Fruit fly (Drosophila melanogaster) whole organism, embryonic: ENCODE data around the gene CG9682.

Experiments
- CG10959 ChIP-seq: fragments of 200-800 bp; sonication (Bioruptor generic); IDR thresholded peaks from 2 replicates; pipeline ENCODE4 v1.3.6; 2022; ENCODE audit warnings: missing biosample characterization, missing genetic modification characterization
- CG10979 ChIP-seq: fragments of 200-800 bp; sonication (Bioruptor generic); optimal IDR thresholded peaks from 2 replicates; lab custom pipeline; 2018; ENCODE audit warnings: missing biosample characterization, mild to moderate bottlenecking, missing genetic modification characterization, moderate library complexity
- CG11456 ChIP-seq: fragments of 200-800 bp; sonication (Bioruptor generic); IDR thresholded peaks from 3 replicates; pipeline ENCODE4 v1.3.6; 2022; ENCODE audit warnings: missing biosample characterization, missing genetic modification characterization
- CG15269 ChIP-seq: fragments of 200-800 bp; sonication (Bioruptor generic); optimal IDR thresholded peaks from 2 replicates; lab custom pipeline; 2018; ENCODE audit warnings: missing biosample characterization, mild to moderate bottlenecking, missing genetic modification characterization, moderate library complexity
- CG17385 ChIP-seq: fragments of 200-800 bp; sonication (Bioruptor generic); optimal IDR thresholded peaks from 3 replicates; lab custom pipeline; 2018; ENCODE audit warnings: missing biosample characterization, mild to moderate bottlenecking, missing genetic modification characterization
- CG17568 ChIP-seq: fragments of 200-800 bp; sonication (Bioruptor generic); optimal IDR thresholded peaks from 2 replicates; lab custom pipeline; 2018; ENCODE audit warnings: missing biosample characterization, mild to moderate bottlenecking, missing genetic modification characterization, moderate library complexity
- CG18599 ChIP-seq: fragments of 200-800 bp; sonication (Bioruptor generic); optimal IDR thresholded peaks from 3 replicates; lab custom pipeline; 2017; ENCODE audit warnings: missing biosample characterization, missing genetic modification characterization, mild to moderate bottlenecking, moderate library complexity, missing genetic modification reagents
- CG2116 ChIP-seq: fragments of 200-800 bp; sonication (Bioruptor generic); optimal IDR thresholded peaks from 3 replicates; lab custom pipeline; 2018; ENCODE audit warnings: missing biosample characterization, mild to moderate bottlenecking, missing genetic modification characterization
- CG2120 ChIP-seq: fragments of 200-800 bp; sonication (Bioruptor generic); optimal IDR thresholded peaks from 3 replicates; lab custom pipeline; 2016; ENCODE audit warnings: missing biosample characterization, missing genetic modification characterization
- CG2712 ChIP-seq: fragments of 200-800 bp; optimal IDR thresholded peaks from 3 replicates; lab custom pipeline; 2019; ENCODE audit warnings: missing biosample characterization, mild to moderate bottlenecking, missing genetic modification characterization, moderate library complexity
- CG30431 ChIP-seq: fragments of 200-800 bp; sonication (Bioruptor generic); optimal IDR thresholded peaks from 2 replicates; lab custom pipeline; 2017; ENCODE audit warnings: missing biosample characterization, missing genetic modification characterization
- CG31441 ChIP-seq: fragments of 200-800 bp; sonication (Bioruptor generic); IDR thresholded peaks from 2 replicates; pipeline ENCODE4 v1.3.6; 2022; ENCODE audit warnings: missing biosample characterization, missing genetic modification characterization
- CG3838 ChIP-seq: fragments of 200-800 bp; sonication (Bioruptor generic); optimal IDR thresholded peaks from 3 replicates; lab custom pipeline; 2016; ENCODE audit warnings: missing biosample characterization, missing genetic modification characterization
- CG5953 ChIP-seq: fragments of 200-800 bp; sonication (Bioruptor generic); IDR thresholded peaks from 2 replicates; pipeline ENCODE4 v1.3.6; 2022; ENCODE audit warnings: missing biosample characterization, missing genetic modification characterization
- CG7839 ChIP-seq: fragments of 200-800 bp; sonication (Bioruptor generic); optimal IDR thresholded peaks from 3 replicates; lab custom pipeline; 2018; ENCODE audit warnings: missing biosample characterization, mild to moderate bottlenecking, missing genetic modification characterization, moderate library complexity
- CG8388 ChIP-seq: fragments of 200-800 bp; sonication (Bioruptor generic); optimal IDR thresholded peaks from 2 replicates; lab custom pipeline; 2019; ENCODE audit warnings: missing biosample characterization, mild to moderate bottlenecking, missing genetic modification characterization, moderate library complexity
- CG9215 ChIP-seq: fragments of 200-800 bp; sonication (Bioruptor generic); IDR thresholded peaks from 2 replicates; pipeline ENCODE4 v1.3.6; 2022; ENCODE audit warnings: missing biosample characterization, missing genetic modification characterization
- CkIIα-i1 ChIP-seq: fragments of 200-800 bp; sonication (Bioruptor generic); IDR thresholded peaks from 2 replicates; pipeline ENCODE4 v1.3.6; 2022; ENCODE audit warnings: missing biosample characterization, missing genetic modification characterization
- ERR ChIP-seq: fragments of 200-800 bp; sonication (Bioruptor generic); optimal IDR thresholded peaks from 2 replicates; lab custom pipeline; 2016; ENCODE audit warnings: missing biosample characterization, missing genetic modification characterization
- Hey ChIP-seq: fragments of 200-800 bp; sonication (Bioruptor generic); optimal IDR thresholded peaks from 3 replicates; lab custom pipeline; 2018; ENCODE audit warnings: missing biosample characterization, mild to moderate bottlenecking, missing genetic modification characterization
- Hsf ChIP-seq: fragments of 200-800 bp; sonication (Bioruptor generic); optimal IDR thresholded peaks from 3 replicates; lab custom pipeline; 2016; ENCODE audit warnings: missing biosample characterization, missing genetic modification characterization
- MBD-R2 ChIP-seq: fragments of 200-800 bp; sonication (Bioruptor generic); IDR thresholded peaks from 2 replicates; pipeline ENCODE4 v1.3.6; 2022; ENCODE audit warnings: missing biosample characterization, missing genetic modification characterization
- NFAT ChIP-seq: fragments of 200-800 bp; sonication (Bioruptor generic); IDR thresholded peaks from 2 replicates; pipeline ENCODE4 v1.3.6; 2022; ENCODE audit warnings: missing biosample characterization, missing genetic modification characterization
- Oli ChIP-seq: fragments of 200-800 bp; sonication (Bioruptor generic); optimal IDR thresholded peaks from 2 replicates; lab custom pipeline; 2018; ENCODE audit warnings: missing biosample characterization, mild to moderate bottlenecking, missing genetic modification characterization, moderate library complexity
- PHDP ChIP-seq: fragments of 200-800 bp; sonication (Bioruptor generic); optimal IDR thresholded peaks from 3 replicates; lab custom pipeline; 2018; ENCODE audit warnings: missing biosample characterization, mild to moderate bottlenecking, missing genetic modification characterization, moderate library complexity
- Ptx1 ChIP-seq: fragments of 200-800 bp; sonication (Bioruptor generic); IDR thresholded peaks from 2 replicates; pipeline ENCODE4 v1.3.6; 2022; ENCODE audit warnings: missing biosample characterization, missing genetic modification characterization
- Ravus ChIP-seq: fragments of 200-800 bp; sonication (Bioruptor generic); IDR thresholded peaks from 2 replicates; pipeline ENCODE4 v1.3.6; 2022; ENCODE audit warnings: missing biosample characterization, missing genetic modification characterization
- Sry-β ChIP-seq: fragments of 200-800 bp; sonication (Bioruptor generic); optimal IDR thresholded peaks from 2 replicates; lab custom pipeline; 2018; ENCODE audit warnings: missing biosample characterization, mild to moderate bottlenecking, missing genetic modification characterization, moderate library complexity
- abd-A ChIP-seq: fragments of 200-800 bp; sonication (Bioruptor generic); optimal IDR thresholded peaks from 3 replicates; lab custom pipeline; 2019; ENCODE audit warnings: missing biosample characterization, mild to moderate bottlenecking, missing genetic modification characterization, moderate library complexity
- bbx ChIP-seq: fragments of 200-800 bp; sonication (Bioruptor generic); IDR thresholded peaks from 2 replicates; pipeline ENCODE4 v1.3.6; 2022; ENCODE audit warnings: missing biosample characterization, missing genetic modification characterization; ENCODE audit not compliant: partially characterized antibody
- bcd ChIP-seq: fragments of 200-800 bp; sonication (Bioruptor generic); optimal IDR thresholded peaks from 2 replicates; lab custom pipeline; 2017; ENCODE audit warnings: missing biosample characterization, mild to moderate bottlenecking, missing genetic modification characterization
- bsh ChIP-seq, 2 experiments: fragments of 200-800 bp; sonication (Bioruptor generic); optimal IDR thresholded peaks; 2 replicates each; lab custom pipeline; 2017 to 2018; ENCODE audit warnings: mild to moderate bottlenecking in 2 of 2, missing biosample characterization in 2 of 2, missing genetic modification characterization in 2 of 2, moderate library complexity in 1 of 2
- ci ChIP-seq: fragments of 200-800 bp; sonication (Bioruptor generic); IDR thresholded peaks from 3 replicates; pipeline ENCODE4 v1.3.6; 2022; ENCODE audit warnings: missing biosample characterization, missing genetic modification characterization
- dati ChIP-seq: fragments of 200-800 bp; sonication (Bioruptor generic); IDR thresholded peaks from 2 replicates; pipeline ENCODE4 v1.3.6; 2022; ENCODE audit warnings: missing biosample characterization, missing genetic modification characterization
- dmrt11E ChIP-seq: fragments of 200-800 bp; sonication (Bioruptor generic); optimal IDR thresholded peaks from 3 replicates; lab custom pipeline; 2018; ENCODE audit warnings: missing biosample characterization, mild to moderate bottlenecking, missing genetic modification characterization, moderate library complexity
- dysf ChIP-seq: fragments of 200-800 bp; sonication (Bioruptor generic); IDR thresholded peaks from 3 replicates; pipeline ENCODE4 v1.3.6; 2022; ENCODE audit warnings: missing biosample characterization, missing genetic modification characterization
- en ChIP-seq: fragments of 200-800 bp; sonication (Bioruptor generic); optimal IDR thresholded peaks from 2 replicates; lab custom pipeline; 2016; ENCODE audit warnings: missing biosample characterization, missing genetic modification characterization
- esg ChIP-seq: fragments of 200-800 bp; sonication (Bioruptor generic); conservative IDR thresholded peaks from 2 replicates; pipeline ENCODE4 v1.3.6; 2022; ENCODE audit warnings: missing biosample characterization, missing genetic modification characterization
- eve ChIP-seq, 2 experiments: fragments of >200 bp; optimal IDR thresholded peaks; 2 replicates each; lab custom pipeline; 2017; ENCODE audit warnings: missing biosample characterization in 2 of 2, missing genetic modification characterization in 2 of 2
- grn ChIP-seq: fragments of 200-800 bp; sonication (Bioruptor generic); optimal IDR thresholded peaks from 3 replicates; lab custom pipeline; 2017; ENCODE audit warnings: missing biosample characterization, missing genetic modification characterization
- hkb ChIP-seq, 2 experiments: fragments of 200-800 bp in 1 of 2; fragments of >200 bp in 1 of 2; sonication (Bioruptor generic) in 1 of 2; IDR thresholded peaks in 1 of 2; optimal IDR thresholded peaks in 1 of 2; 2 replicates each; pipeline versions ENCODE4 v1.3.6 to Lab custom; 2017 to 2022; ENCODE audit warnings: missing biosample characterization in 1 of 2, missing genetic modification characterization in 1 of 2
- nmo ChIP-seq: fragments of 200-800 bp; sonication (Bioruptor generic); optimal IDR thresholded peaks from 2 replicates; lab custom pipeline; 2018; ENCODE audit warnings: missing biosample characterization, mild to moderate bottlenecking, missing genetic modification characterization, moderate library complexity
- otp ChIP-seq: fragments of 200-800 bp; sonication (Bioruptor generic); IDR thresholded peaks from 3 replicates; pipeline ENCODE4, ENCODE4 v1.3.6; 2022; ENCODE audit warnings: missing biosample characterization, missing genetic modification characterization
- pan ChIP-seq, 4 experiments: fragments of >200 bp in 3 of 4; fragments of 200-800 bp in 1 of 4; sonication (Bioruptor generic) in 1 of 4; optimal IDR thresholded peaks in 3 of 4; IDR thresholded peaks in 1 of 4; 2 replicates each; pipeline versions ENCODE4 v1.3.6 to Lab custom; 2017 to 2022; ENCODE audit warnings: missing biosample characterization in 2 of 4, missing genetic modification characterization in 2 of 4, mixed read lengths in 1 of 4
- prd ChIP-seq, 3 experiments: fragments of >200 bp in 2 of 3; fragments of 200-800 bp in 1 of 3; sonication (Bioruptor generic) in 1 of 3; optimal IDR thresholded peaks in 2 of 3; IDR thresholded peaks in 1 of 3; 2 replicates in 2 of 3; 3 replicates in 1 of 3; pipeline versions ENCODE4 v1.3.6 to Lab custom; 2017 to 2022; ENCODE audit warnings: missing biosample characterization in 1 of 3, missing genetic modification characterization in 1 of 3
- sisA ChIP-seq: fragments of 200-800 bp; sonication (Bioruptor generic); IDR thresholded peaks from 2 replicates; pipeline ENCODE4 v1.3.6; 2022; ENCODE audit warnings: missing biosample characterization, missing genetic modification characterization
- slbo ChIP-seq: fragments of 200-800 bp; sonication (Bioruptor generic); IDR thresholded peaks from 2 replicates; pipeline ENCODE4 v1.3.6; 2022; ENCODE audit warnings: missing biosample characterization, missing genetic modification characterization
- trem ChIP-seq: fragments of 200-800 bp; optimal IDR thresholded peaks from 3 replicates; lab custom pipeline; 2019; ENCODE audit warnings: missing biosample characterization, mild to moderate bottlenecking, missing genetic modification characterization, moderate library complexity
- vvl ChIP-seq: fragments of 200-800 bp; sonication (Bioruptor generic); IDR thresholded peaks from 2 replicates; pipeline ENCODE4 v1.3.6; 2022; ENCODE audit warnings: missing biosample characterization, missing genetic modification characterization

The CG9682 gene

dm6 chr3R:30222236-30222635 lies 28.5 kb upstream of the CG9682 start (continued):
- TF ChIP-seq ERR (GFP tag; lab: Kevin White, UChicago) (no peak), prd (optimal IDR thresholded peaks at IDR 0.05; lab: Kevin White, UChicago) (no peak), prd (GFP tag; IDR thresholded peaks at IDR 0.05; lab: Robert Waterston, UW) (peak; percentile 71; the same call in 2 of the 3 replicates), Ravus (no peak), CG2120 (peak; percentile 1), sisA (no peak), Oli (peak; percentile 28), CG30431 (GFP tag; lab: Kevin White, UChicago) (peak; percentile 9), PHDP (peak; percentile 26), Hey (no peak), eve (GFP tag; optimal IDR thresholded peaks at IDR 0.05; lab: Kevin White, UChicago) (peak in 1 of 2 experiments; percentile 6), hkb (optimal IDR thresholded peaks at IDR 0.05; lab: Kevin White, UChicago) (no peak), hkb (GFP tag; IDR thresholded peaks at IDR 0.05; lab: Robert Waterston, UW) (peak; percentile 59; the same call in 1 of the 2 replicates), en (no peak), vvl (GFP tag; lab: Robert Waterston, UW) (peak; percentile 46; the same call in 1 of the 2 replicates), nmo (GFP tag; lab: Kevin White, UChicago) (peak; percentile 12), Ptx1 (GFP tag; lab: Robert Waterston, UW) (no peak), CG15269 (tag; lab: Kevin White, UChicago) (peak; percentile 25), pan (optimal IDR thresholded peaks at IDR 0.05; lab: Kevin White, UChicago) (no peak), pan (GFP tag; optimal IDR thresholded peaks at IDR 0.05 in 1 of 2, IDR thresholded peaks at IDR 0.05 in 1 of 2) (peak in 1 of 2 experiments; percentile 50), MBD-R2 (GFP tag; lab: Robert Waterston, UW) (no peak), dati (GFP tag; lab: Robert Waterston, UW) (no peak), CG9215 (GFP tag; lab: Robert Waterston, UW) (no peak), Sry-β (GFP tag; lab: Kevin White, UChicago) (peak; percentile 73), esg (0 out of 2 replicates have a peak, but pooled peaks have one; percentile 18), ci (peak; percentile 60; the same call in 1 of the 3 replicates), CG11456 (GFP tag; lab: Robert Waterston, UW) (0 out of 3 replicates have a peak, but pooled peaks have one; percentile 46), CG17568 (GFP tag; lab: Kevin White, UChicago) (no peak), trem (tag; lab: Kevin White, UChicago) (peak; percentile 16), CG10959 (GFP tag; lab: Robert Waterston, UW) (peak; percentile 23; the same call in 1 of the 2 replicates), Hsf (peak; percentile 3), bbx (no peak), NFAT (no peak), CG7839 (tag; lab: Kevin White, UChicago) (peak; percentile 41), slbo (GFP tag; lab: Robert Waterston, UW) (peak; percentile 25; the same call in 1 of the 2 replicates), CG18599 (peak; percentile 9), bsh (GFP tag; optimal IDR thresholded peaks at IDR 0.05; lab: Kevin White, UChicago) (peak in 1 of 2 experiments; percentile 51), dysf (GFP tag; lab: Robert Waterston, UW) (0 out of 3 replicates have a peak, but pooled peaks have one; percentile 6), bcd (GFP tag; lab: Kevin White, UChicago) (no peak), CG31441 (peak; percentile 44), dmrt11E (tag; lab: Kevin White, UChicago) (peak; percentile 63), CG17385 (no peak), CG5953 (GFP tag; lab: Robert Waterston, UW) (no peak), CG2116 (no peak), otp (0 out of 3 replicates have a peak, but pooled peaks have one; percentile 12), abd-A (tag; lab: Kevin White, UChicago) (no peak), CG2712 (tag; lab: Kevin White, UChicago) (peak; percentile 55), CG8388 (GFP tag; lab: Kevin White, UChicago) (peak; percentile 19), CG10979 (peak; percentile 57), grn (GFP tag; lab: Kevin White, UChicago) (no peak), CkIIα-i1 (GFP tag; lab: Robert Waterston, UW) (no peak), CG3838 (no peak)
